Worm (Caenorhabditis elegans): ENCODE results near the gene ttr-22.

ttr-22 gene

DNA sequence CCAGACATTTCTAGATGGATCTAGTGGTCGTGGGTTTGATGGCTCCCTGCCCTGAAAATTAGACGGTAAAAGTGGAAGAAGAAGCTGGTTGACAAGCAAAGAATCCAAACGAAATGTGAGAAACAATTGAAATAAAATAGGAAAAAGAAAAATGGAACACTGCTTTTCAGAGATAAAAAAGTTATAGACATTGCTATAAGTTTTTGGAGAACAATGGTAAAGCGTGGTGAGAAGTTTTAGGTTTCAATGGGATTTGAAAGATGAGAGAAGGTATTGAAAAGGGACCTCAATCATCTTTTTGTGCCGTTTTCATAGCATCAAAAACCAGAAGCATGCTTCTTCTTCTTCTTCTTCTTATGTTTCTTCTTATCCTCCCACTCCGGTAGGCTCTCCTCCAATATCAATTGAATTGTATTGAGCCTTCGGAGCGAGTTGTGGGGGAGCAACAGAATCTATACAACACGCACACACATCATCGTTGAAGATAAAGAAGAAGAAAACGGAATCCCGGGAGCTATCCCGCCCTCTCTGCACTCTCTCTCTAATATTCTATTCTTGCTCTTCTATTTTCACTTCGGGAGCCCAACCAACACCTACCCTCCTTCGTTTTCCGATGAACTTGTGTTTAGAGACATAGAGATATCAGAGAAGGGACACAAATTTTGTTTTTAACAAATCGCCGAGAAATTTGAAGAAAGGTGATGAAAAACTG lies 6.8 kb upstream of the ttr-22 start, which contains the start of gene myo-3:
Gene myo-3 (minus strand): TSS at position 51 of the 712 bp plus-strand sequence.
- TF ChIP-seq nhr-6 (tag; optimal IDR thresholded peaks at IDR 0.05), result no peak
- peak; percentile 73 for TF ChIP-seq F13H6.1 (tag; optimal IDR thresholded peaks at IDR 0.05)
- peak; percentile 28 for TF ChIP-seq nhr-129 (tag; optimal IDR thresholded peaks at IDR 0.05)
- peak; percentile 1 for TF ChIP-seq sma-9 (GFP tag; optimal IDR thresholded peaks at IDR 0.05)
- TF ChIP-seq sma-9 (tag; optimal IDR thresholded peaks at IDR 0.05), result no peak

DNA sequence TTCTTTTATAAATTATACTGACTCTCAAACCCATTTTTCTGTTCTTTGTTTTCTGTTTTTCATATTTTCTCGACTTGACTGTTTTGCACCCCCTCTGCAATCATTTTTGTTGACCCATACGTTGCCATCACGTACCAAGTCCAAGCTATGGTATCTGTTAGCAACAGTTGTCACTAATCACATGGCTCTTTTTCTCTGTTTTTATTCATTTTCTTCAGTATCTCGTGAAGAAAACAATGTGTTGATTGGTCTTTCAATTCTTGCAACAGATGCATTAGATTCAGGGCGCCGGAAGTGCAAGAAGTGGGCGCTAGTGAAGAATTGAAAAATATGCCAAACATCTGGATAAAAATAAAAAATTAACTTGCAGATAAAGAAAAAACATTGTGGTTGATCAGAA lies 5.7 kb upstream of the ttr-22 start:
- no peak for TF ChIP-seq sma-3 (GFP tag; optimal IDR thresholded peaks at IDR 0.05)
- TF ChIP-seq C34F6.9 (tag; optimal IDR thresholded peaks at IDR 0.05), result peak; percentile 32
- TF ChIP-seq sma-9 (GFP tag; optimal IDR thresholded peaks at IDR 0.05), result peak; percentile 57
- TF ChIP-seq sma-9 (tag; optimal IDR thresholded peaks at IDR 0.05), result no peak
- TF ChIP-seq ama-1 (optimal IDR thresholded peaks at IDR 0.05), result no peak
- TF ChIP-seq nhr-129 (tag; optimal IDR thresholded peaks at IDR 0.05), result peak; percentile 35
- no peak for TF ChIP-seq ceh-16 (tag; optimal IDR thresholded peaks at IDR 0.05)
- TF ChIP-seq unc-39 (tag; optimal IDR thresholded peaks at IDR 0.05), result no peak
- peak in 1 of 2 experiments; percentile 25 for TF ChIP-seq lsy-2 (tag; optimal IDR thresholded peaks at IDR 0.05)
- TF ChIP-seq F13H6.1 (tag; optimal IDR thresholded peaks at IDR 0.05), result peak; percentile 28

DNA sequence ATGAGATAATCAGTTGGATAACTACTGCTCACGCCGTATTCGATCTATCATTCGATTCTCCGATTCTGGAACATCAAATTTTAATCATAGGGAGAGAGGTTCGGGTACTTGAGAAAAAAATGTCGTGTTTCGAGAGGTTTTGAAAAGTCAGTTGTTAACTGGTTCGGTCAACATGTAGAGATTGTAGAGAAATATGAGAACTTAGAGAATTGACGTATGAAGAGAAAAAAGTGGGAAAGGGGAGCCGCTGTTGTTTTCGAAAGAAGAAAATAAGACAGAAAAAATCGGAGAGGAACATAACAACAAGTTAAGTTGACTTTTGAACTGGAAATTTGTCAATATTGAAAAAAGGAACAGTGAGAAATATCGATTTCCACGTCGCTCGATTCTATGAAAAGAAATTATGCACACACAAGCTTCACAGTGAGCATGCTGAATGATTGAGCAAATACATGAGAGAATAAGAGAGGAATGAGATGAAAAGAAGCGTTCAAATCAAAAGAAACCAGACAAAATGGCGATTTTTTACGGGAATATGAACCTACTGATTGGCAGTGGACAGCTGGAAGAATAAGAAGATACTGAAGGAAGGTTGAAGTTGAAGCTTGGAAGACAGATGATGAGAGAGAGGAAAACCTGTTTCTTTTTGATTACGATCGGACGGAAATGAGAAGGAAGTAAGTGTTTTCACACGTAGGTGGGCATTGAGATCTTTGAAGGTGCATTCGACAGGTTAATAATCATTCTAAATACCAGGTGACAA lies 3.9 kb downstream of the ttr-22 start, which contains the start of the genes T04H1.13, slfl-5 and rad-50:
Gene T04H1.13 (minus strand): TSS at position 51 of the 763 bp plus-strand sequence.
Gene slfl-5 (minus strand): TSS at position 65 of the 763 bp plus-strand sequence.
Gene rad-50 (plus strand): TSS at position 667 of the 763 bp plus-strand sequence.
- TF ChIP-seq sma-9 (GFP tag; optimal IDR thresholded peaks at IDR 0.05) (peak; percentile 17), sma-9 (tag; optimal IDR thresholded peaks at IDR 0.05) (no peak), nhr-129 (tag; optimal IDR thresholded peaks at IDR 0.05) (peak; percentile 32), elt-1 (tag; optimal IDR thresholded peaks at IDR 0.05) (no peak), F13H6.1 (tag; optimal IDR thresholded peaks at IDR 0.05) (peak; percentile 33), lsy-2 (tag; optimal IDR thresholded peaks at IDR 0.05) (no peak)

DNA sequence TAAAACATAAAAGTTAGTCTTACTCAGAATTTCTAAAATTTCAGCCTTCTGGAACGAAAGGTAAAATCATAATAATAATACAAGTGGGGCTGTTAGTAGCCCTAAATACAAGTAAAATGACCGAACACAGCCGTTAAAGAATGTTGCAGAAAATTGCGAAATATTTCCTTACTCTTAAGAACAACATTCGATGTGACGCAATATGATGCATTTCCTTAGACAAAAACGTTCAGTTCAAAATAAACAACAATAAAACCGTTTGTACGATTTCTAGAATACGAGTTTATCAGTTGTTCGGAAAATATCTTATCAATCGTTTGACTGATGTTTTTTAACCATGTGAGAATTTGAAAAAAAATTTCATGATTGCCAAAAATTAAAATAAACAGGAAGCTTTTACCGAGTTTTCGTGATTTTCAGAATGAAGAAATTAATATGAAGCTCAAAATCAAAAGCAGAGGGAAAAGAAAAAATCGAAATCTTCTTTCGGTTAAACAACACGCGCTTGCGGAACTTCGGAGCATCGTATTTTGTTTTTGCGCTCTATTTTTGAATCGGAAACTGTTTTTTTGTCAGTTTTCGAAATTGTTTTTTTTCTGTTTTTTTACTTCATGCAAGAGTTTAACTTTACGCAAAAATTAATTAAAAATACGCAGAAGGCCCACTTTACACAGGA lies 4.7 kb downstream of the ttr-22 start:
- TF ChIP-seq nhr-11 (tag; optimal IDR thresholded peaks at IDR 0.05), result no peak
- no peak for TF ChIP-seq ztf-11 (tag; optimal IDR thresholded peaks at IDR 0.05)
- TF ChIP-seq mab-5 (tag; optimal IDR thresholded peaks at IDR 0.05), result no peak
- no peak for TF ChIP-seq unc-39 (tag; optimal IDR thresholded peaks at IDR 0.05)
- peak; percentile 13 for TF ChIP-seq gmeb-1 (tag; optimal IDR thresholded peaks at IDR 0.05)
- TF ChIP-seq R02D3.7 (tag; optimal IDR thresholded peaks at IDR 0.05), result no peak
- TF ChIP-seq egl-27 (tag; optimal IDR thresholded peaks at IDR 0.05), result no peak
- TF ChIP-seq ztf-4 (tag; optimal IDR thresholded peaks at IDR 0.05), result no peak
- TF ChIP-seq ZK546.5 (tag; optimal IDR thresholded peaks at IDR 0.05), result no peak
- TF ChIP-seq ama-1 (optimal IDR thresholded peaks at IDR 0.05), result no peak
- TF ChIP-seq elt-3 (tag; optimal IDR thresholded peaks at IDR 0.05), result no peak
- TF ChIP-seq elt-1 (tag; optimal IDR thresholded peaks at IDR 0.05), result no peak
- peak; percentile 48 for TF ChIP-seq nhr-129 (tag; optimal IDR thresholded peaks at IDR 0.05)
- TF ChIP-seq nhr-21 (tag; optimal IDR thresholded peaks at IDR 0.05), result no peak
- peak; percentile 34 for TF ChIP-seq C34F6.9 (tag; optimal IDR thresholded peaks at IDR 0.05)
- TF ChIP-seq mbf-1 (tag; optimal IDR thresholded peaks at IDR 0.05), result no peak
- no peak for TF ChIP-seq nhr-77 (tag; optimal IDR thresholded peaks at IDR 0.05)
- no peak for TF ChIP-seq alr-1 (tag; optimal IDR thresholded peaks at IDR 0.05)
- TF ChIP-seq mdl-1 (tag; optimal IDR thresholded peaks at IDR 0.05), result no peak
- TF ChIP-seq dmd-4 (tag; optimal IDR thresholded peaks at IDR 0.05), result no peak

DNA sequence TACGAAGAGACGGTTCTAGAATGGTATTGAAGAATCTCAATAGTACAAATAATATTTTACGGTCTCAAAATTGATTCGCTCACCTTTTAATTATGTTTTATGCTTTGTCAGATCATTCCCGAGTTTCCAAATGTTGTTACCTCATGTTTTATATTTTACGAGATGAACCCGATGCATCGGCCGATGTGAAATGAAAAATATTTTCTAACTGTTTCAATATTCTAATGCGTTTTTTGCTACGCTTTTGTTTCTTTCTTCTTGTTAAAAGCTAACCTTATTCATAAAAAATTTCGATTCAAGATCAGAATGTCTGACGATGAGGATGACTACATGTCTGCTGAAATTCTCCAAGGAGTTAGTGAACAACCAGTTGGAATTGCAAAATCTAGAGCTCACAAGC lies 9.8 kb downstream of the ttr-22 start, which contains the start of gene T04H1.5:
Gene T04H1.5 (plus strand): TSS at position 301 of the 400 bp plus-strand sequence.
- TF ChIP-seq nhr-237 (tag; optimal IDR thresholded peaks at IDR 0.05), result no peak
- TF ChIP-seq dmd-4 (tag; optimal IDR thresholded peaks at IDR 0.05), result no peak
- no peak for TF ChIP-seq sma-3 (GFP tag; optimal IDR thresholded peaks at IDR 0.05)
- TF ChIP-seq ceh-82 (tag; optimal IDR thresholded peaks at IDR 0.05), result no peak
- no peak for TF ChIP-seq ZK546.5 (tag; optimal IDR thresholded peaks at IDR 0.05)
- TF ChIP-seq nhr-6 (tag; optimal IDR thresholded peaks at IDR 0.05), result no peak
- no peak for TF ChIP-seq alr-1 (tag; optimal IDR thresholded peaks at IDR 0.05)
- TF ChIP-seq C34F6.9 (tag; optimal IDR thresholded peaks at IDR 0.05), result no peak
- TF ChIP-seq nhr-129 (tag; optimal IDR thresholded peaks at IDR 0.05), result no peak

Measured in whole organism, L2 larva.